Fruit fly (Drosophila melanogaster): Measurements from ENCODE around the gene CG15717.
A peak's percentile ranks its signal among the peaks of the same experiment; 100 is the strongest.

The CG15717 gene

DNA sequence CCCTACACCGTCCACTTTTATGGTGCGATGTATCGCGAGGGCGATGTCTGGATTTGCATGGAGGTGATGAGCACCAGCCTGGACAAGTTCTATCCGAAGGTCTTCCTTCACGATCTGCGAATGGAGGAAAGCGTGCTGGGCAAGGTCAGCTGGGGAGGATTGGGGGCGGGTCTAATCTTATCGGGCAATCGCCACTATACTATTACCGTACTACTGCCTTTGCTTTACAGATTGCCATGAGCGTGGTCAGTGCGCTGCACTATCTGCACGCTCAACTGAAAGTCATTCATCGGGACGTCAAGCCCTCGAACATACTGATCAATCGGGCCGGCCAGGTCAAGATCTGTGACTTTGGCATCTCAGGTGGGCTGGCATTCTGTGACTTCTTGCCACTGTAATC is 36.9 kb upstream of the CG15717 start:
- TF ChIP-seq CG15710 (tag; optimal IDR thresholded peaks at IDR 0.05) (no peak), CG10348 (GFP tag; IDR thresholded peaks at IDR 0.05) (no peak), D1 (tag; optimal IDR thresholded peaks at IDR 0.05) (no peak), CG34367 (tag; optimal IDR thresholded peaks at IDR 0.05) (no peak), Pif1B (GFP tag; optimal IDR thresholded peaks at IDR 0.05) (no peak), EcR (GFP tag; optimal IDR thresholded peaks at IDR 0.05) (no peak), CG8301 (tag; optimal IDR thresholded peaks at IDR 0.05) (no peak), CG14655 (GFP tag; optimal IDR thresholded peaks at IDR 0.05) (no peak), Snoo (tag; optimal IDR thresholded peaks at IDR 0.05) (no peak), CG9948 (tag; optimal IDR thresholded peaks at IDR 0.05) (no peak), rn (GFP tag; IDR thresholded peaks at IDR 0.05) (no peak), CG17806 (tag; optimal IDR thresholded peaks at IDR 0.05) (no peak), CG12605 (GFP tag; IDR thresholded peaks at IDR 0.05) (no peak)

DNA sequence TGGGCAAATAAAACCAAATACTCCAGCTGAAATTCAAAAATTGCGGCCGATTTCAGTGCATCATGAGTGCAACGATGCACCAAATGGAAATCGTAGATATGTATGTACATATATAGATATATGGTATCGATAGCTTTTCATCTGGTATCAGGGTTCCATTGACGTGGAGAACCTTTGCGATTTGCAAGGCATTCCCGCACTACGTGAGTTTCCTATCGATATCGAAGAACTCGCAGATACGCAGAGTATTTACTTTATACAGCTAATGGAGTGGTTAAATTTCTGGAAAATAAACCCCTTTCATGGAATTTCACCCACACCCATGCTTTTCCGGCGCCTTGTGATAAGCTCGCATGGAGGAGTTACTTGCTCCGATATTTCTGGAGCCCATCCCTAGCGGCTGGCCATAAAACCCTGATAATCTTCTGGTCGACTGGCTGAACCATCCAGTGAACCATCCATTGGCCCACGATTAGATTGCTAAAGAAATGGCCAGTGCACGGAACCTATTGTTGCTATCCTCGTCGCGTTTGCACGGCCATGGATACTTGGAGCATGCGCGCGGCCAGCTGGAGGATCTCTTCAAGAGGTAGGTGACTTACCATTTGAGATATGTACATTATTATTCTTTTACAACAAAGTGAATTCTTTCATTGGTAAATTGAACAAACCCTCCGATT is 34.5 kb upstream of the CG15717 start, which contains the start of gene CG2200:
Gene CG2200 (plus strand): TSS at position 215 of the 680 bp plus-strand sequence.
- peak; percentile 42 for TF ChIP-seq CG8159 (tag; optimal IDR thresholded peaks at IDR 0.05)
- TF ChIP-seq CG14655 (GFP tag; optimal IDR thresholded peaks at IDR 0.05): no peak
- peak; percentile 74 for TF ChIP-seq CG32121 (GFP tag; IDR thresholded peaks at IDR 0.05)
- TF ChIP-seq Ets98B (GFP tag; IDR thresholded peaks at IDR 0.05): peak; percentile 76
- peak; percentile 63 for TF ChIP-seq Snoo (tag; optimal IDR thresholded peaks at IDR 0.05)
- peak; percentile 30 for TF ChIP-seq gl (tag; optimal IDR thresholded peaks at IDR 0.05)
- TF ChIP-seq CG9948 (tag; optimal IDR thresholded peaks at IDR 0.05): peak; percentile 23
- peak; percentile 57 for TF ChIP-seq Pif1B (GFP tag; optimal IDR thresholded peaks at IDR 0.05)
- no peak for TF ChIP-seq CG10348 (GFP tag; IDR thresholded peaks at IDR 0.05)
- peak; percentile 69; the same call in 2 of the 3 replicates for TF ChIP-seq CG4496 (GFP tag; IDR thresholded peaks at IDR 0.05)
- TF ChIP-seq Pif1A (GFP tag; optimal IDR thresholded peaks at IDR 0.05): peak; percentile 61
- 0 out of 2 replicates have a peak, but pooled peaks have one; percentile 10 for TF ChIP-seq rn (GFP tag; IDR thresholded peaks at IDR 0.05)
- peak; percentile 54 for TF ChIP-seq CG17806 (tag; optimal IDR thresholded peaks at IDR 0.05)
- no peak for TF ChIP-seq D1 (tag; optimal IDR thresholded peaks at IDR 0.05)
- TF ChIP-seq CG15710 (tag; optimal IDR thresholded peaks at IDR 0.05): peak; percentile 59
- peak; percentile 30 for TF ChIP-seq CG34367 (tag; optimal IDR thresholded peaks at IDR 0.05)
- peak; percentile 24 for TF ChIP-seq CG8301 (tag; optimal IDR thresholded peaks at IDR 0.05)
- peak; percentile 62 for TF ChIP-seq CG12605 (GFP tag; IDR thresholded peaks at IDR 0.05)
- no peak for TF ChIP-seq EcR (GFP tag; optimal IDR thresholded peaks at IDR 0.05)
- peak; percentile 77; the same call in 2 of the 3 replicates for TF ChIP-seq fd96Ca (GFP tag; IDR thresholded peaks at IDR 0.05)
- TF ChIP-seq CG13204 (GFP tag; optimal IDR thresholded peaks at IDR 0.05): no peak

dm6 chrX:13099919-13100318 is 28.8 kb upstream of the CG15717 start:
- peak; percentile 43 for TF ChIP-seq CG17806 (tag; optimal IDR thresholded peaks at IDR 0.05)
- TF ChIP-seq EcR (GFP tag; optimal IDR thresholded peaks at IDR 0.05): no peak
- TF ChIP-seq Snoo (tag; optimal IDR thresholded peaks at IDR 0.05): peak; percentile 73
- TF ChIP-seq CG13204 (GFP tag; optimal IDR thresholded peaks at IDR 0.05): no peak
- TF ChIP-seq CG4496 (GFP tag; IDR thresholded peaks at IDR 0.05): peak; percentile 90
- peak; percentile 55 for TF ChIP-seq CG15710 (tag; optimal IDR thresholded peaks at IDR 0.05)
- TF ChIP-seq CG12605 (GFP tag; IDR thresholded peaks at IDR 0.05): peak; percentile 37; the same call in 1 of the 2 replicates
- peak; percentile 52 for TF ChIP-seq CG9948 (tag; optimal IDR thresholded peaks at IDR 0.05)
- TF ChIP-seq CG32121 (GFP tag; IDR thresholded peaks at IDR 0.05): peak; percentile 76; the same call in 1 of the 2 replicates
- TF ChIP-seq Pif1A (GFP tag; optimal IDR thresholded peaks at IDR 0.05): peak; percentile 44
- no peak for TF ChIP-seq D1 (tag; optimal IDR thresholded peaks at IDR 0.05)
- TF ChIP-seq rn (GFP tag; IDR thresholded peaks at IDR 0.05): peak; percentile 38; the same call in 1 of the 2 replicates
- peak; percentile 76 for TF ChIP-seq Ets98B (GFP tag; IDR thresholded peaks at IDR 0.05)
- 0 out of 2 replicates have a peak, but pooled peaks have one; percentile 33 for TF ChIP-seq CG10348 (GFP tag; IDR thresholded peaks at IDR 0.05)
- TF ChIP-seq fd96Ca (GFP tag; IDR thresholded peaks at IDR 0.05): peak; percentile 81
- peak; percentile 29 for TF ChIP-seq CG34367 (tag; optimal IDR thresholded peaks at IDR 0.05)
- TF ChIP-seq CG14655 (GFP tag; optimal IDR thresholded peaks at IDR 0.05): no peak
- TF ChIP-seq CG8301 (tag; optimal IDR thresholded peaks at IDR 0.05): peak; percentile 47
- no peak for TF ChIP-seq gl (tag; optimal IDR thresholded peaks at IDR 0.05)
- TF ChIP-seq CG8159 (tag; optimal IDR thresholded peaks at IDR 0.05): peak; percentile 28
- peak; percentile 59 for TF ChIP-seq Pif1B (GFP tag; optimal IDR thresholded peaks at IDR 0.05)

- TF ChIP-seq CG34367 (tag; optimal IDR thresholded peaks at IDR 0.05) (no peak), CG4496 (GFP tag; IDR thresholded peaks at IDR 0.05) (no peak), Pif1B (GFP tag; optimal IDR thresholded peaks at IDR 0.05) (no peak), fd96Ca (GFP tag; IDR thresholded peaks at IDR 0.05) (no peak), CG14655 (GFP tag; optimal IDR thresholded peaks at IDR 0.05) (no peak), CG13204 (GFP tag; optimal IDR thresholded peaks at IDR 0.05) (no peak), gl (tag; optimal IDR thresholded peaks at IDR 0.05) (no peak), EcR (GFP tag; optimal IDR thresholded peaks at IDR 0.05) (no peak), CG15710 (tag; optimal IDR thresholded peaks at IDR 0.05) (no peak), CG32121 (GFP tag; IDR thresholded peaks at IDR 0.05) (no peak), Pif1A (GFP tag; optimal IDR thresholded peaks at IDR 0.05) (no peak)
Observed at dm6 chrX:13101817-13102216, 26.9 kb upstream of the CG15717 start.

dm6 chrX:13104571-13104970 is 24.2 kb upstream of the CG15717 start:
- TF ChIP-seq CG17806 (tag; optimal IDR thresholded peaks at IDR 0.05): no peak
- no peak for TF ChIP-seq CG8301 (tag; optimal IDR thresholded peaks at IDR 0.05)
- TF ChIP-seq gl (tag; optimal IDR thresholded peaks at IDR 0.05): no peak
- TF ChIP-seq CG9948 (tag; optimal IDR thresholded peaks at IDR 0.05): no peak
- TF ChIP-seq CG8159 (tag; optimal IDR thresholded peaks at IDR 0.05): no peak
- TF ChIP-seq rn (GFP tag; IDR thresholded peaks at IDR 0.05): no peak
- TF ChIP-seq CG10348 (GFP tag; IDR thresholded peaks at IDR 0.05): no peak
- no peak for TF ChIP-seq CG14655 (GFP tag; optimal IDR thresholded peaks at IDR 0.05)
- TF ChIP-seq CG4496 (GFP tag; IDR thresholded peaks at IDR 0.05): no peak
- no peak for TF ChIP-seq Ets98B (GFP tag; IDR thresholded peaks at IDR 0.05)
- no peak for TF ChIP-seq Snoo (tag; optimal IDR thresholded peaks at IDR 0.05)
